Fruit fly (Drosophila melanogaster): ENCODE results near the gene CG9590.

Gene CG9590

DNA sequence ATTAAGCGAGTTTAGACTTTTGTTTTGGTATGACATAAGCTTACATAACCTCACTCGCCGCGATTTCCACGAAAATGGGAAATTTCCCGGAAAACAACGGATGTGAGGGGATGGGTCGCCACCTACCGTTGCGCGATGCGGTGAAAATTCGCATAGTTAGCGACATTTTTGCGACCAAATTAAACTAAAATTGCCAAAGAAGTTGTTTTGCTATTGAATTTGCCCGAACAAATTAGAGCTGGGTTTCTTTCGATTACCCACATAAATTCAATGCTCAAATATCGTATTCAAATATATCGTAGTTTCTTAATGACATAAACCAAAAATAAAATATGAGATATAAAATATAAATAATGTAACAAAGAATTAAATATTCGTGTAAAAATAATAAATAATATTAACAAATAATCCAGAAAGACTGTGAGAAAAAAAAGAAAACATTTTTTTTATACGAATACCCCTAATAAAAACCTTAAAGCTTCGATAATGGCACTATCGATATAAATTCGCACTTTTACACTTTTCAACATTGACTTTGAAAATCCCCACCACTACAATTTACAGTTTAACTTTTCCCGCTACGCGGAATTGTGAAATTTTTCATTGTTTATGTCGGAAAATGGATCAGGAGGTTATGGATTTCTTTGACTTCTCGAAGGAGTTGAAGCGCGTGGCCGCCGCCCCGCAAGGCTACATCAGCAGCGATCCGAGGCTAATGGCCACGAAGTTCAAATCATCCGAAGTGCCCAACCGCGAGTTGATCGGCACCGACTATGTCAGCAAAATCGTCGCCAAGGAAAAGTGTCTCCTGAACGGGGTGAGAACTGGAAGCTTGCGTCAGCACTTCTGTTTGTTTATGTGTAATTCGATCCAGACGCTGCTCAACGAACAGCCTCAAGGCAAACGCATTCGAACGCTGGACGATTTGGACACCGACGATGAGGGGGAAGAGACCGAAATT is 50.6 kb downstream of the CG9590 start, which contains the start of the genes ND-23 and spn-E:
ND-23 (minus strand) TSS at position 254 of the 961 bp plus-strand sequence.
spn-E (plus strand) TSS at position 556 of the 961 bp plus-strand sequence.
- TF ChIP-seq CG8119 (GFP tag; IDR thresholded peaks at IDR 0.05) (no peak), Hr4 (GFP tag; optimal IDR thresholded peaks at IDR 0.05) (no peak), Smox (GFP tag; optimal IDR thresholded peaks at IDR 0.05) (no peak), CG15336 (GFP tag; IDR thresholded peaks at IDR 0.05) (no peak), cyc (GFP tag; optimal IDR thresholded peaks at IDR 0.05) (no peak), Met (GFP tag; optimal IDR thresholded peaks at IDR 0.05) (no peak), OdsH (GFP tag; optimal IDR thresholded peaks at IDR 0.05) (peak; percentile 29), CG10669 (GFP tag; optimal IDR thresholded peaks at IDR 0.05) (no peak), fd59A (GFP tag; optimal IDR thresholded peaks at IDR 0.05) (no peak), CG31627 (GFP tag; optimal IDR thresholded peaks at IDR 0.05) (no peak), lz (GFP tag; optimal IDR thresholded peaks at IDR 0.05) (peak; percentile 6), CG6808 (GFP tag; optimal IDR thresholded peaks at IDR 0.05) (no peak), pdm3 (GFP tag; optimal IDR thresholded peaks at IDR 0.05) (no peak), CG6854 (GFP tag; optimal IDR thresholded peaks at IDR 0.05) (no peak), CG4318 (GFP tag; optimal IDR thresholded peaks at IDR 0.05) (no peak), ss (GFP tag; optimal IDR thresholded peaks at IDR 0.05) (no peak), Gug (GFP tag; IDR thresholded peaks at IDR 0.05) (0 out of 2 replicates have a peak, but pooled peaks have one; percentile 16), CG7368 (GFP tag; optimal IDR thresholded peaks at IDR 0.05) (no peak), CG8632 (GFP tag; optimal IDR thresholded peaks at IDR 0.05) (no peak), CG11294 (GFP tag; IDR thresholded peaks at IDR 0.05) (no peak), Ets21C (GFP tag; optimal IDR thresholded peaks at IDR 0.05) (no peak), acj6 (GFP tag; optimal IDR thresholded peaks at IDR 0.05) (peak; percentile 35), Sox14 (GFP tag; optimal IDR thresholded peaks at IDR 0.05) (no peak), CG8319 (GFP tag; optimal IDR thresholded peaks at IDR 0.05) (no peak), Sox102F (GFP tag; optimal IDR thresholded peaks at IDR 0.05) (no peak), CG10631 (GFP tag; optimal IDR thresholded peaks at IDR 0.05) (peak; percentile 66), eg (GFP tag; IDR thresholded peaks at IDR 0.05) (0 out of 3 replicates have a peak, but pooled peaks have one; percentile 29), Hr38 (GFP tag; optimal IDR thresholded peaks at IDR 0.05) (no peak), Sox15 (GFP tag; optimal IDR thresholded peaks at IDR 0.05) (no peak), svp (GFP tag) (no peak), CG6163 (GFP tag; IDR thresholded peaks at IDR 0.05) (0 out of 3 replicates have a peak, but pooled peaks have one; percentile 37), CG3032 (tag; optimal IDR thresholded peaks at IDR 0.05) (peak; percentile 69), CG1621 (tag; optimal IDR thresholded peaks at IDR 0.05) (no peak), Eip93F (GFP tag; optimal IDR thresholded peaks at IDR 0.05) (no peak), Eip75B (GFP tag; optimal IDR thresholded peaks at IDR 0.05) (no peak), CG6792 (GFP tag; optimal IDR thresholded peaks at IDR 0.05) (peak; percentile 22), spab (GFP tag; optimal IDR thresholded peaks at IDR 0.05) (no peak), topi (GFP tag; optimal IDR thresholded peaks at IDR 0.05) (no peak), CG11902 (GFP tag; optimal IDR thresholded peaks at IDR 0.05) (peak; percentile 5), Hr39 (GFP tag; optimal IDR thresholded peaks at IDR 0.05) (no peak), CG3919 (GFP tag; optimal IDR thresholded peaks at IDR 0.05) (no peak), Blimp-1 (GFP tag; optimal IDR thresholded peaks at IDR 0.05) (no peak), fkh (GFP tag; optimal IDR thresholded peaks at IDR 0.05) (no peak), CG16779 (tag; optimal IDR thresholded peaks at IDR 0.05) (no peak), CG9139 (GFP tag; optimal IDR thresholded peaks at IDR 0.05) (no peak), CG11762 (GFP tag; optimal IDR thresholded peaks at IDR 0.05; ENCODE audit: insufficient read depth) (no peak), achi (GFP tag; optimal IDR thresholded peaks at IDR 0.05) (no peak), Eip78C (GFP tag) (peak; percentile 68), CG6276 (GFP tag; optimal IDR thresholded peaks at IDR 0.05) (no peak), Ets96B (tag; optimal IDR thresholded peaks at IDR 0.05) (no peak), CG34406 (GFP tag; optimal IDR thresholded peaks at IDR 0.05) (peak; percentile 19)

All from whole organism, prepupa.